Worm (Caenorhabditis elegans): ENCODE results near the gene F53G2.1.

- TF ChIP-seq flt-1 (GFP tag; IDR thresholded peaks at IDR 0.05) (no peak), cog-1 (tag; optimal IDR thresholded peaks at IDR 0.05) (no peak), T22C8.4 (GFP tag; IDR thresholded peaks at IDR 0.05) (no peak), klf-2 (GFP tag; conservative IDR thresholded peaks at IDR 0.05) (no peak), med-1 (GFP tag; optimal IDR thresholded peaks at IDR 0.05; ENCODE audit: insufficient read depth) (no peak), ref-1 (GFP tag; conservative IDR thresholded peaks at IDR 0.05) (no peak), ztf-29 (GFP tag; IDR thresholded peaks at IDR 0.05) (no peak), tab-1 (GFP tag; IDR thresholded peaks at IDR 0.05) (no peak)
Measured at ce11 chrII:2488386-2488785, at the start of gene F53G2.1.
